Fruit fly (Drosophila melanogaster) whole organism, adult: ENCODE results near the gene CG5440.

Experiments
- CG11617 ChIP-seq: fragments of 200-800 bp; sonication (Bioruptor generic); optimal IDR thresholded peaks from 2 replicates; lab custom pipeline; 2017; ENCODE audit warnings: mild to moderate bottlenecking, missing biosample characterization, missing genetic modification reagents, missing genetic modification characterization
- CG12768 ChIP-seq: fragments of 200-800 bp; sonication (Bioruptor generic); optimal IDR thresholded peaks from 2 replicates; lab custom pipeline; 2017; ENCODE audit warnings: missing biosample characterization, missing genetic modification characterization, mild to moderate bottlenecking, moderate library complexity, missing genetic modification reagents
- CG14711 ChIP-seq: fragments of 200-800 bp; sonication (Bioruptor generic); optimal IDR thresholded peaks from 2 replicates; lab custom pipeline; 2018; ENCODE audit warnings: missing biosample characterization, mild to moderate bottlenecking, missing genetic modification characterization, moderate library complexity
- CG1620 ChIP-seq: fragments of 200-800 bp; sonication (Bioruptor generic); optimal IDR thresholded peaks from 2 replicates; lab custom pipeline; 2016; ENCODE audit warnings: missing biosample characterization, missing genetic modification characterization
- CG33017 ChIP-seq: fragments of 200-800 bp; sonication (Bioruptor generic); optimal IDR thresholded peaks from 2 replicates; lab custom pipeline; 2018; ENCODE audit warnings: missing biosample characterization, mild to moderate bottlenecking, missing genetic modification characterization, moderate library complexity
- CG5204 ChIP-seq: fragments of 200-800 bp; sonication (Bioruptor generic); optimal IDR thresholded peaks from 2 replicates; lab custom pipeline; 2016; ENCODE audit warnings: missing biosample characterization, missing genetic modification characterization
- CG7045 ChIP-seq: fragments of 200-800 bp; sonication (Bioruptor generic); optimal IDR thresholded peaks from 2 replicates; lab custom pipeline; 2017; ENCODE audit warnings: missing biosample characterization, mild to moderate bottlenecking, missing genetic modification characterization
- CG7101 ChIP-seq: fragments of 200-800 bp; sonication (Bioruptor generic); optimal IDR thresholded peaks from 2 replicates; lab custom pipeline; 2018; ENCODE audit warnings: missing biosample characterization, mild to moderate bottlenecking, missing genetic modification characterization, moderate library complexity
- Clk ChIP-seq: fragments of 200-800 bp; sonication (Bioruptor generic); optimal IDR thresholded peaks from 2 replicates; lab custom pipeline; 2017; ENCODE audit warnings: missing biosample characterization, missing genetic modification characterization
- Crg-1 ChIP-seq: fragments of 200-800 bp; sonication (Bioruptor generic); optimal IDR thresholded peaks from 2 replicates; lab custom pipeline; 2016; ENCODE audit warnings: missing biosample characterization, missing genetic modification characterization
- Hr96 ChIP-seq: fragments of 200-800 bp; sonication (Bioruptor generic); optimal IDR thresholded peaks from 2 replicates; lab custom pipeline; 2016; ENCODE audit warnings: missing biosample characterization, missing genetic modification characterization
- Mnt ChIP-seq: fragments of 200-800 bp; sonication (Bioruptor generic); optimal IDR thresholded peaks from 2 replicates; lab custom pipeline; 2016; ENCODE audit warnings: missing biosample characterization, mild to moderate bottlenecking, missing genetic modification characterization
- bab1 ChIP-seq: fragments of 200-800 bp; sonication (Bioruptor generic); optimal IDR thresholded peaks from 3 replicates; lab custom pipeline; 2019; ENCODE audit warnings: missing biosample characterization, mild to moderate bottlenecking, missing genetic modification characterization, moderate library complexity
- cic ChIP-seq: fragments of 200-800 bp; sonication (Bioruptor generic); optimal IDR thresholded peaks from 2 replicates; lab custom pipeline; 2017; ENCODE audit warnings: missing biosample characterization, mild to moderate bottlenecking, missing genetic modification characterization, moderate library complexity
- cnc ChIP-seq, 2 experiments: fragments of >200 bp; optimal IDR thresholded peaks; 2 replicates each; lab custom pipeline; 2017
- kay ChIP-seq: fragments of 200-800 bp; sonication (Bioruptor generic); peaks from one replicate; lab custom pipeline; 2016; ENCODE audit warnings: missing biosample characterization, missing genetic modification characterization, borderline replicate concordance
- ovo ChIP-seq: fragments of 200-800 bp; sonication (Bioruptor generic); optimal IDR thresholded peaks from 2 replicates; lab custom pipeline; 2016; ENCODE audit warnings: missing biosample characterization, missing genetic modification characterization
- pad ChIP-seq: fragments of 200-800 bp; sonication (Bioruptor generic); optimal IDR thresholded peaks from 3 replicates; lab custom pipeline; 2017; ENCODE audit warnings: missing biosample characterization, missing genetic modification characterization, mild to moderate bottlenecking, moderate library complexity, missing genetic modification reagents
- tj ChIP-seq: fragments of 200-800 bp; sonication (Bioruptor generic); optimal IDR thresholded peaks from 3 replicates; lab custom pipeline; 2017; ENCODE audit warnings: missing biosample characterization, mild to moderate bottlenecking, missing genetic modification characterization, moderate library complexity
- toe ChIP-seq: fragments of 200-800 bp; sonication (Bioruptor generic); optimal IDR thresholded peaks from 2 replicates; lab custom pipeline; 2016; ENCODE audit warnings: missing biosample characterization, missing genetic modification characterization

Gene CG5440

DNA sequence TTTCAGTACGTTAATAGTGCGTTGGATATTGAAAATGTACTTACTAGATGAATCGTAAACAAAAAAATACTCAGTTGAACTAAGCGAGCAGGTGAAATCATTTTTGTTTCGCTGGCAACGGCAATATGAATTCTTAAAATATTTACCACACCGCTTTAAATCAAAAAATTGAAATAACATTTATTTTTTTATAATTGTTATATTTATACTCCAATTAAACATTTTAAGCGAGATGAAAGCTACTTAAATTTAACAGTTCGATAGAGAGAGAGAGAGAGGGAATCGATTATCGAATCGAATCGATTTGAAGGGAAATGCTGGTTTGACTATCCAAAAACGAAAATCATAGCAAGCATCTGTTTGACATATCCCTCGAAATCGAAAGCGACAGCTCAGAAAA lies 10.1 kb downstream of the CG5440 start, which contains the start of the genes CG33922 and Cdlc2:
CG33922 (minus strand) TSS at position 101 of the 400 bp plus-strand sequence.
Cdlc2 (plus strand) TSS at position 330 of the 400 bp plus-strand sequence.
- TF ChIP-seq CG1620 (GFP tag; lab: Kevin White, UChicago) (no peak), Hr96 (GFP tag; lab: Kevin White, UChicago) (no peak), pad (GFP tag; lab: Kevin White, UChicago) (no peak), cic (no peak), CG7101 (tag; lab: Kevin White, UChicago) (no peak), CG12768 (no peak), bab1 (GFP tag; lab: Kevin White, UChicago) (no peak), CG33017 (tag; lab: Kevin White, UChicago) (no peak), ovo (GFP tag; lab: Kevin White, UChicago) (no peak), CG7045 (GFP tag; lab: Kevin White, UChicago) (no peak), Clk (GFP tag; lab: Kevin White, UChicago) (no peak), Mnt (GFP tag; lab: Kevin White, UChicago) (no peak), Crg-1 (GFP tag; lab: Kevin White, UChicago) (no peak), toe (GFP tag; lab: Kevin White, UChicago) (no peak), CG5204 (GFP tag; lab: Kevin White, UChicago) (no peak), CG11617 (GFP tag; lab: Kevin White, UChicago) (no peak), cnc (optimal IDR thresholded peaks at IDR 0.05; lab: Kevin White, UChicago) (no peak)

DNA sequence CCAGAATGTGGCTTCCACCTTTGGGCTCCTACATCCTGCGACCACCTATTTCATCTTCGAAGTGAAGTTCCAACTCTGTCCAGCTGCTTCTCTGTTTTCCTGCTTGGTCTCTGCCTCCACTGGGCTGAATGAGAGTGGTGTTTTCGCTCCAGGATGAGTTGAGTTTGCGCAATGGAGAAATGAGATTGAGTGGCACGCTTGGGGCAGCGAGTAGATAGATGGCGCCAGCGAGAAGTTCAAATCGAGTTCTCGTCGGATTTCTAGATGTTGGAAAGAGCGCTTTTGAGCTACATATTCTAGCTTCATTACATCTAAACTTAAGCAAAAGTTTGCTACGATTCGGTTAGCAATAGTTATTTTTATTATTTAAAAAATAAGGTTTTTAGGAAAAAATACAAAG lies 12.1 kb downstream of the CG5440 start:
- TF ChIP-seq CG1620 (GFP tag; lab: Kevin White, UChicago) (no peak), toe (GFP tag; lab: Kevin White, UChicago) (no peak), CG7101 (tag; lab: Kevin White, UChicago) (no peak), cnc (optimal IDR thresholded peaks at IDR 0.05; lab: Kevin White, UChicago) (no peak), bab1 (GFP tag; lab: Kevin White, UChicago) (no peak), Mnt (GFP tag; lab: Kevin White, UChicago) (no peak), CG12768 (no peak), Clk (GFP tag; lab: Kevin White, UChicago) (no peak), CG5204 (GFP tag; lab: Kevin White, UChicago) (no peak), tj (GFP tag; lab: Kevin White, UChicago) (no peak), ovo (GFP tag; lab: Kevin White, UChicago) (no peak), pad (GFP tag; lab: Kevin White, UChicago) (no peak), Hr96 (GFP tag; lab: Kevin White, UChicago) (no peak)

DNA sequence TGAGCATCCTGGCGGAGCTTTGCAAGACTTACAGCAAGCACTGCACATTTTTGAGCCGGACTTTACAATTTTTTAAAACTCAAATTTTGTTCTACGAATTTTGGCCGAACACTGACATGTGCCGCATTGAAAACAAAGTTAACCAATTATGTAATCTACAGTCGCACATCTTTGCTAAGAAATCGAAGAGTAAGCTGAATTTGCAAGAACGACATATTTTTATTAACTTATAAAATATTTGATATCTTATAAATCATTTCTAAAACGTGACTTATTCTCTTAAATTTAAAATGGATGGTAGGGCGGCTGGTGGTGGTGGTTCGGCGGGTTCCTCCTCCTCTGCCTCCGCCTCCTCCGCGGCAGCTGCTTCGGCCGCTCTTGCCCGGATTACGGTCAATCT lies 18.8 kb downstream of the CG5440 start, which contains the start of gene CG5556:
CG5556 (minus strand) TSS at position 101 of the 400 bp plus-strand sequence.
- TF ChIP-seq pad (GFP tag; lab: Kevin White, UChicago) (no peak), Crg-1 (GFP tag; lab: Kevin White, UChicago) (no peak), Clk (GFP tag; lab: Kevin White, UChicago) (no peak), CG7045 (GFP tag; lab: Kevin White, UChicago) (no peak), Hr96 (GFP tag; lab: Kevin White, UChicago) (no peak), tj (GFP tag; lab: Kevin White, UChicago) (no peak), Mnt (GFP tag; lab: Kevin White, UChicago) (no peak), CG12768 (no peak), CG33017 (tag; lab: Kevin White, UChicago) (no peak), cic (no peak), cnc (optimal IDR thresholded peaks at IDR 0.05; lab: Kevin White, UChicago) (no peak), CG5204 (GFP tag; lab: Kevin White, UChicago) (no peak), CG11617 (GFP tag; lab: Kevin White, UChicago) (no peak), CG14711 (no peak), CG1620 (GFP tag; lab: Kevin White, UChicago) (no peak), toe (GFP tag; lab: Kevin White, UChicago) (no peak), bab1 (GFP tag; lab: Kevin White, UChicago) (no peak), kay (GFP tag; lab: Kevin White, UChicago) (no peak), CG7101 (tag; lab: Kevin White, UChicago) (no peak)

DNA sequence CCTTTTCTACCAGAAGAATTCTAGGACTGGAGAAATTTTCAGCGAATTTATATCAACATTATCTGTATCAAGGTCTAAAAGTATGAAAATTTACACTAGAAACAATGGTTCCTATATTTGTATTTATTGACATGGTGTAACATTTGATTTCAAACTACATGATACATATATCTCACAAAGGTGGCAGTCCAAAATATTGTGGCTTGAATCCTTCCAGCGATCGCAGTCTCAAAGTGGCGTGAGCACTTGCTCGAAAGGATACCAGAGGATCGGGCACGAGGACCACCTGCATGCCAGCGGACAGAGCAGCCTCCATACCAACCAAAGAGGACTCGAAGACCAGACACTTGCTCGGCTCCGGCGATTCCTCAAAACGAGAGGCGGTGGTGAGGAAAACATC lies 20.1 kb downstream of the CG5440 start, which contains the start of gene CG5561:
CG5561 (minus strand) TSS at position 101 of the 400 bp plus-strand sequence.
- TF ChIP-seq CG5204 (GFP tag; lab: Kevin White, UChicago), result no peak
- TF ChIP-seq tj (GFP tag; lab: Kevin White, UChicago), result no peak
- TF ChIP-seq ovo (GFP tag; lab: Kevin White, UChicago), result no peak
- no peak for TF ChIP-seq Mnt (GFP tag; lab: Kevin White, UChicago)
- TF ChIP-seq cnc (optimal IDR thresholded peaks at IDR 0.05; lab: Kevin White, UChicago), result no peak
- TF ChIP-seq CG7045 (GFP tag; lab: Kevin White, UChicago), result no peak
- no peak for TF ChIP-seq bab1 (GFP tag; lab: Kevin White, UChicago)
- TF ChIP-seq kay (GFP tag; lab: Kevin White, UChicago), result no peak
- no peak for TF ChIP-seq CG11617 (GFP tag; lab: Kevin White, UChicago)
- TF ChIP-seq Clk (GFP tag; lab: Kevin White, UChicago), result no peak
- no peak for TF ChIP-seq cic
- no peak for TF ChIP-seq CG14711
- no peak for TF ChIP-seq CG12768
- TF ChIP-seq CG7101 (tag; lab: Kevin White, UChicago), result no peak
- no peak for TF ChIP-seq CG33017 (tag; lab: Kevin White, UChicago)
- TF ChIP-seq Hr96 (GFP tag; lab: Kevin White, UChicago), result no peak
- TF ChIP-seq CG1620 (GFP tag; lab: Kevin White, UChicago), result no peak
- TF ChIP-seq Crg-1 (GFP tag; lab: Kevin White, UChicago), result no peak
- no peak for TF ChIP-seq toe (GFP tag; lab: Kevin White, UChicago)
- TF ChIP-seq pad (GFP tag; lab: Kevin White, UChicago), result no peak

DNA sequence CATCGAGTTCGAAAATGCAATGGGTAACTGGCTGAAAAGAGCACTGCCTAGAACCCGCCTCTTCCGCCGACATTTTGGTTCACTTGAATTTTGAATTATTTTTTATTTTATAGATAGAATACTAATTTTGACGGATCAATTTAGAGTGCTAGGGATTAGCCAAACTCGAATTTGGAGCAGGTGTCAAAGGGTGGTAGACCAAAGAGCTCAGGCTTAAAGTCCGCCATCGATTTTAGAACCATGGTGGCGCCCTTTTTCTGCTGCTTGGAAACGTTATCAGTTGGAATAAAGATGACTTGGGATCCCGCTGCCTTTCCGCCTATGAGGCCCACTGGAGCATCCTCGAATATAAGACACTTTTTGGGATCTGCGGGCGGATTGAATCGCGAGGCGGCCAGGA lies 20.9 kb downstream of the CG5440 start, which contains the start of gene CG31924:
CG31924 (minus strand) TSS at position 101 of the 400 bp plus-strand sequence.
- TF ChIP-seq bab1 (GFP tag; lab: Kevin White, UChicago), result no peak
- TF ChIP-seq cnc (optimal IDR thresholded peaks at IDR 0.05; lab: Kevin White, UChicago), result no peak
- no peak for TF ChIP-seq CG11617 (GFP tag; lab: Kevin White, UChicago)
- TF ChIP-seq CG33017 (tag; lab: Kevin White, UChicago), result no peak
- no peak for TF ChIP-seq CG1620 (GFP tag; lab: Kevin White, UChicago)
- TF ChIP-seq cic, result no peak
- no peak for TF ChIP-seq tj (GFP tag; lab: Kevin White, UChicago)
- TF ChIP-seq CG7045 (GFP tag; lab: Kevin White, UChicago), result no peak
- no peak for TF ChIP-seq pad (GFP tag; lab: Kevin White, UChicago)
- TF ChIP-seq CG14711, result no peak
- no peak for TF ChIP-seq toe (GFP tag; lab: Kevin White, UChicago)
- no peak for TF ChIP-seq Clk (GFP tag; lab: Kevin White, UChicago)
- TF ChIP-seq Hr96 (GFP tag; lab: Kevin White, UChicago), result no peak
- no peak for TF ChIP-seq kay (GFP tag; lab: Kevin White, UChicago)
- no peak for TF ChIP-seq CG5204 (GFP tag; lab: Kevin White, UChicago)
- no peak for TF ChIP-seq CG12768
- no peak for TF ChIP-seq Crg-1 (GFP tag; lab: Kevin White, UChicago)
- TF ChIP-seq Mnt (GFP tag; lab: Kevin White, UChicago), result no peak
- no peak for TF ChIP-seq ovo (GFP tag; lab: Kevin White, UChicago)
- no peak for TF ChIP-seq CG7101 (tag; lab: Kevin White, UChicago)
